Worm (Caenorhabditis elegans) whole organism, L1 larva: Measurements from ENCODE around the gene str-177.

Experiments used
- C04F5.9 ChIP-seq: sonication (generic microtip); optimal IDR thresholded peaks from 2 replicates; lab custom pipeline; 2016; ENCODE audit warnings: missing genetic modification characterization, missing compliant biosample characterization
- C34B4.2 ChIP-seq: sonication (generic microtip); optimal IDR thresholded peaks from 2 replicates; lab custom pipeline; 2017; ENCODE audit warnings: mild to moderate bottlenecking, missing genetic modification characterization, missing compliant biosample characterization
- Y116A8C.19 ChIP-seq: sonication (generic microtip); optimal IDR thresholded peaks from 2 replicates; lab custom pipeline; 2016; ENCODE audit warnings: missing compliant biosample characterization, missing genetic modification characterization, borderline replicate concordance
- aly-2 ChIP-seq: fragments of 150-350 bp; optimal IDR thresholded peaks from 2 replicates; lab custom pipeline; 2014; ENCODE audit warnings: missing biosample characterization, missing genetic modification characterization
- ama-1 ChIP-seq: fragments of 150-350 bp; optimal IDR thresholded peaks from 2 replicates; lab custom pipeline; 2014
- blmp-1 ChIP-seq: fragments of 150-350 bp; optimal IDR thresholded peaks from 2 replicates; lab custom pipeline; 2014; ENCODE audit warnings: missing biosample characterization, missing genetic modification characterization
- ceh-63 ChIP-seq: fragments of 200-800 bp; sonication (Bioruptor generic); optimal IDR thresholded peaks from 2 replicates; lab custom pipeline; 2018; ENCODE audit warnings: mild to moderate bottlenecking, missing genetic modification characterization, missing compliant biosample characterization
- ceh-90 ChIP-seq: sonication (generic microtip); optimal IDR thresholded peaks from 2 replicates; lab custom pipeline; 2016; ENCODE audit warnings: missing genetic modification characterization, missing compliant biosample characterization
- ces-1 ChIP-seq: fragments of 150-350 bp; optimal IDR thresholded peaks from 2 replicates; lab custom pipeline; 2014; ENCODE audit warnings: missing biosample characterization, missing genetic modification reagents, missing genetic modification characterization
- dsc-1 ChIP-seq: sonication (generic microtip); optimal IDR thresholded peaks from 2 replicates; lab custom pipeline; 2016; ENCODE audit warnings: mild to moderate bottlenecking, missing genetic modification characterization, missing compliant biosample characterization
- efl-1 ChIP-seq, 4 experiments: fragments of 150-350 bp; optimal IDR thresholded peaks in 3 of 4; peaks in 1 of 4; 1 replicate in 1 of 4; 2 replicates in 3 of 4; lab custom pipeline; 2014; ENCODE audit warnings: missing biosample characterization in 2 of 4, missing genetic modification characterization in 2 of 4, missing genetic modification reagents in 2 of 4
- egl-13 ChIP-seq: sonication (generic microtip); optimal IDR thresholded peaks from 2 replicates; lab custom pipeline; 2016; ENCODE audit warnings: missing genotype, missing genetic modification reagents, missing genetic modification characterization, missing compliant biosample characterization
- egl-27 ChIP-seq, 2 experiments: fragments of 150-350 bp in 1 of 2; sonication (generic microtip); optimal IDR thresholded peaks; 3 replicates each; lab custom pipeline; 2017 to 2018; ENCODE audit warnings: missing biosample characterization in 2 of 2, missing genetic modification characterization in 2 of 2, missing genetic modification reagents in 2 of 2
- elt-2 ChIP-seq: sonication (generic microtip); optimal IDR thresholded peaks from 2 replicates; lab custom pipeline; 2016; ENCODE audit warnings: missing genetic modification characterization, mild to moderate bottlenecking, inconsistent platforms, missing compliant biosample characterization, missing genetic modification reagents
- ets-5 ChIP-seq: fragments of 200-800 bp; sonication (Bioruptor generic); IDR thresholded peaks from 2 replicates; pipeline ENCODE4 v1.3.6; 2022; ENCODE audit warnings: missing genetic modification characterization, missing compliant biosample characterization
- fos-1 ChIP-seq: fragments of 150-350 bp; optimal IDR thresholded peaks from 2 replicates; lab custom pipeline; 2014; ENCODE audit warnings: missing biosample characterization, missing genetic modification characterization
- irx-1 ChIP-seq: sonication (generic microtip); optimal IDR thresholded peaks from 2 replicates; lab custom pipeline; 2016; ENCODE audit warnings: missing genetic modification characterization, missing compliant biosample characterization
- jun-1 ChIP-seq: fragments of 150-350 bp; optimal IDR thresholded peaks from 2 replicates; lab custom pipeline; 2014; ENCODE audit warnings: missing biosample characterization, missing genetic modification reagents, missing genetic modification characterization
- lin-13 ChIP-seq: fragments of 150-350 bp; optimal IDR thresholded peaks from 2 replicates; lab custom pipeline; 2014; ENCODE audit warnings: missing biosample characterization, missing genetic modification reagents, missing genetic modification characterization
- lin-14 ChIP-seq: fragments of 200-800 bp; sonication (Bioruptor generic); optimal IDR thresholded peaks from 2 replicates; lab custom pipeline; 2018; ENCODE audit warnings: mild to moderate bottlenecking, missing genetic modification characterization, moderate library complexity, missing compliant biosample characterization
- mef-2 ChIP-seq: fragments of 150-350 bp; optimal IDR thresholded peaks from 2 replicates; lab custom pipeline; 2014; ENCODE audit warnings: missing biosample characterization, missing genetic modification characterization
- nhr-20 ChIP-seq: sonication (generic microtip); optimal IDR thresholded peaks from 2 replicates; lab custom pipeline; 2016; ENCODE audit warnings: mild to moderate bottlenecking, missing genetic modification characterization, missing compliant biosample characterization
- nhr-28 ChIP-seq: fragments of 150-350 bp; optimal IDR thresholded peaks from 2 replicates; lab custom pipeline; 2014; ENCODE audit warnings: missing biosample characterization, missing genetic modification characterization
- nhr-47 ChIP-seq: sonication (generic microtip); optimal IDR thresholded peaks from 2 replicates; lab custom pipeline; 2016; ENCODE audit warnings: mild to moderate bottlenecking, missing genetic modification characterization, moderate library complexity, missing compliant biosample characterization
- nhr-71 ChIP-seq: sonication (generic microtip); optimal IDR thresholded peaks from 2 replicates; lab custom pipeline; 2016; ENCODE audit warnings: mild to moderate bottlenecking, missing genetic modification characterization, moderate library complexity, missing compliant biosample characterization
- nhr-76 ChIP-seq: sonication (generic microtip); optimal IDR thresholded peaks from 2 replicates; lab custom pipeline; 2017; ENCODE audit warnings: missing biosample characterization, missing genetic modification characterization
- nhr-77 ChIP-seq: fragments of 150-350 bp; optimal IDR thresholded peaks from 2 replicates; lab custom pipeline; 2014; ENCODE audit warnings: missing biosample characterization, missing genetic modification characterization
- nhr-84 ChIP-seq: sonication (generic microtip); optimal IDR thresholded peaks from 2 replicates; lab custom pipeline; 2017; ENCODE audit warnings: missing biosample characterization, missing genetic modification characterization
- nhr-85 ChIP-seq: sonication (generic microtip); peaks from one replicate; lab custom pipeline; 2016; ENCODE audit warnings: missing genetic modification characterization, inconsistent platforms, missing compliant biosample characterization
- pqm-1 ChIP-seq: sonication (generic microtip); optimal IDR thresholded peaks from 3 replicates; lab custom pipeline; 2017; ENCODE audit warnings: missing biosample characterization, missing genetic modification characterization
- snpc-4 ChIP-seq: fragments of 150-350 bp; optimal IDR thresholded peaks from 2 replicates; lab custom pipeline; 2014; ENCODE audit warnings: missing biosample characterization, missing genetic modification characterization
- snu-23 ChIP-seq: sonication (generic microtip); optimal IDR thresholded peaks from 2 replicates; lab custom pipeline; 2016; ENCODE audit warnings: missing genetic modification characterization, missing compliant biosample characterization
- sup-37 ChIP-seq: fragments of 200-800 bp; sonication (Bioruptor generic); optimal IDR thresholded peaks from 2 replicates; lab custom pipeline; 2018; ENCODE audit warnings: mild to moderate bottlenecking, missing genetic modification characterization, missing compliant biosample characterization
- swsn-7 ChIP-seq: sonication (generic microtip); optimal IDR thresholded peaks from 2 replicates; lab custom pipeline; 2016; ENCODE audit warnings: missing genetic modification characterization, missing compliant biosample characterization
- tbx-2 ChIP-seq: sonication (generic microtip); optimal IDR thresholded peaks from 2 replicates; lab custom pipeline; 2016; ENCODE audit warnings: missing genetic modification characterization, missing compliant biosample characterization
- unc-30 ChIP-seq: sonication (generic microtip); optimal IDR thresholded peaks from 2 replicates; lab custom pipeline; 2017; ENCODE audit warnings: missing biosample characterization, missing genetic modification characterization
- unc-62 ChIP-seq: fragments of 150-350 bp; optimal IDR thresholded peaks from 2 replicates; lab custom pipeline; 2014; ENCODE audit warnings: missing biosample characterization, missing genetic modification reagents, missing genetic modification characterization
- ztf-4 ChIP-seq: fragments of 150-350 bp; optimal IDR thresholded peaks from 2 replicates; lab custom pipeline; 2014; ENCODE audit warnings: missing biosample characterization, missing genetic modification characterization

The str-177 gene

ce11 chrV:9155616-9156015 lies 43.2 kb downstream of the str-177 start:
- TF ChIP-seq efl-1 (optimal IDR thresholded peaks at IDR 0.05; lab: Kevin White, UChicago), result no peak
- no peak for TF ChIP-seq efl-1 (GFP tag; optimal IDR thresholded peaks at IDR 0.05 in 1 of 2; lab: Kevin White, UChicago)
- TF ChIP-seq nhr-77 (tag; lab: Kevin White, UChicago), result no peak
- no peak for TF ChIP-seq sup-37
- no peak for TF ChIP-seq egl-13 (tag; lab: Kevin White, UChicago)
- no peak for TF ChIP-seq ama-1 (lab: Kevin White, UChicago)
- TF ChIP-seq fos-1 (tag; lab: Kevin White, UChicago), result no peak
- TF ChIP-seq pqm-1 (tag; lab: Kevin White, UChicago), result no peak
- no peak for TF ChIP-seq unc-30 (tag; lab: Kevin White, UChicago)
- no peak for TF ChIP-seq tbx-2 (tag; lab: Kevin White, UChicago)
- TF ChIP-seq ces-1 (GFP tag; lab: Kevin White, UChicago), result no peak
- TF ChIP-seq nhr-84 (tag; lab: Kevin White, UChicago), result no peak
- no peak for TF ChIP-seq mef-2
- no peak for TF ChIP-seq ceh-63
- TF ChIP-seq blmp-1 (tag; lab: Kevin White, UChicago), result no peak
- TF ChIP-seq snpc-4 (tag; lab: Kevin White, UChicago), result no peak
- no peak for TF ChIP-seq elt-2 (tag; lab: Kevin White, UChicago)
- TF ChIP-seq lin-14, result no peak
- TF ChIP-seq nhr-76 (tag; lab: Kevin White, UChicago), result no peak
- TF ChIP-seq dsc-1 (tag; lab: Kevin White, UChicago), result no peak
- TF ChIP-seq egl-27 (tag; optimal IDR thresholded peaks at IDR 0.05; lab: Kevin White, UChicago), result no peak

ce11 chrV:9154772-9155171 lies 44.0 kb downstream of the str-177 start, which contains the start of gene B0222.5:
B0222.5 (minus strand) TSS chrV:9154872.
- no peak for TF ChIP-seq ceh-90
- TF ChIP-seq C34B4.2, result no peak
- TF ChIP-seq jun-1 (tag; lab: Kevin White, UChicago), result no peak
- TF ChIP-seq swsn-7 (tag; lab: Kevin White, UChicago), result no peak
- TF ChIP-seq ets-5, result no peak
- no peak for TF ChIP-seq irx-1 (tag; lab: Kevin White, UChicago)
- TF ChIP-seq nhr-28, result no peak
- TF ChIP-seq aly-2 (tag; lab: Kevin White, UChicago), result no peak
- no peak for TF ChIP-seq ztf-4 (tag; lab: Kevin White, UChicago)
- no peak for TF ChIP-seq pqm-1 (tag; lab: Kevin White, UChicago)
- no peak for TF ChIP-seq nhr-71
- TF ChIP-seq unc-62 (GFP tag; lab: Kevin White, UChicago), result no peak
- no peak for TF ChIP-seq ceh-63
- TF ChIP-seq, all 84 proteins: peak for 0

- TF ChIP-seq nhr-71 (peak; percentile 7), nhr-85 (tag; lab: Kevin White, UChicago) (peak; percentile 78), nhr-20 (peak; percentile 7), snu-23 (GFP tag; lab: Kevin White, UChicago) (peak; percentile 4), nhr-47 (tag; lab: Kevin White, UChicago) (no peak), lin-13 (GFP tag; lab: Kevin White, UChicago) (no peak)
Measured at ce11 chrV:9152339-9152738, 46.4 kb downstream of the str-177 start.

ce11 chrV:9148151-9148550 lies 50.6 kb downstream of the str-177 start:
- TF ChIP-seq nhr-71 (peak; percentile 32), egl-27 (tag; optimal IDR thresholded peaks at IDR 0.05; lab: Kevin White, UChicago) (no peak), fos-1 (tag; lab: Kevin White, UChicago) (no peak), lin-14 (peak; percentile 23), elt-2 (tag; lab: Kevin White, UChicago) (no peak), Y116A8C.19 (tag; lab: Kevin White, UChicago) (no peak), tbx-2 (tag; lab: Kevin White, UChicago) (peak; percentile 2), nhr-20 (peak; percentile 46), C04F5.9 (tag; lab: Kevin White, UChicago) (no peak), ceh-90 (no peak), lin-13 (GFP tag; lab: Kevin White, UChicago) (no peak), ets-5 (no peak), nhr-85 (tag; lab: Kevin White, UChicago) (peak; percentile 82)
